Worm (Caenorhabditis elegans): ENCODE data around the gene R13D7.2.

DNA sequence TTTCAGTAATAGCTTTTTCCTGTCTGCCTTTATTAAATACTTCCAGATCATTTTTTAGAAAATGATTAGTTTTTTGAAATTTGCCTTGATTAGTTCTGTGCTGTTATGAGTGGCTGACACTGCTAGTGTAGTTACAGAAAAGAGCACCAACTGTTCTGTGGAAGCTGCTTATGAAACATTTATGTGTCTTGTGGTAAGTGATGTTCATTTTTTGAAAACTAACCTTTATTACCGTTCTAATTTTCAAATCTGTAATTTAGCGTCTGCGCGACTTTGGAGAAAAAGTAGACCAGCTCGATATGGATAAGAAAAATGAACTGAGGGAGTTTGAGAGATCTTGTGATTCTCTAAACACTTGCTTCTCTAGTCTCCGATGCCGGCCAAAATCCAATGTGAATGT, 40.1 kb upstream of the R13D7.2 start, which contains the start of gene srj-14:
- TF ChIP-seq F13H6.1 (tag; optimal IDR thresholded peaks at IDR 0.05): no peak
- no peak for TF ChIP-seq snpc-4 (tag; optimal IDR thresholded peaks at IDR 0.05)
- TF ChIP-seq zag-1 (tag; optimal IDR thresholded peaks at IDR 0.05): no peak
- no peak for TF ChIP-seq mbf-1 (tag; optimal IDR thresholded peaks at IDR 0.05)
- TF ChIP-seq R02D3.7 (tag; optimal IDR thresholded peaks at IDR 0.05): no peak
- no peak for TF ChIP-seq egl-27 (tag; optimal IDR thresholded peaks at IDR 0.05)
